Fruit fly (Drosophila melanogaster) whole organism, embryonic: ENCODE data around the gene Rip11.
A peak's percentile ranks its signal among the peaks of the same experiment; 100 is the strongest.

Experiments
- Abd-B ChIP-seq: fragments of 200-800 bp; sonication (Bioruptor generic); optimal IDR thresholded peaks from 2 replicates; lab custom pipeline; 2018; ENCODE audit warnings: missing biosample characterization, mild to moderate bottlenecking, missing genetic modification characterization, moderate library complexity
- CG10462 ChIP-seq: fragments of 200-800 bp; sonication (Bioruptor generic); optimal IDR thresholded peaks from 2 replicates; lab custom pipeline; 2016; ENCODE audit warnings: missing biosample characterization, missing genetic modification characterization
- CG11085 ChIP-seq: fragments of 200-800 bp; sonication (Bioruptor generic); IDR thresholded peaks from 2 replicates; pipeline ENCODE4 v1.3.6; 2022; ENCODE audit warnings: missing biosample characterization, missing genetic modification characterization
- CG11504 ChIP-seq: fragments of 200-800 bp; sonication (Bioruptor generic); optimal IDR thresholded peaks from 3 replicates; lab custom pipeline; 2019; ENCODE audit warnings: missing biosample characterization, mild to moderate bottlenecking, missing genetic modification characterization, moderate library complexity
- CG12219 ChIP-seq: fragments of 200-800 bp; sonication (Bioruptor generic); optimal IDR thresholded peaks from 3 replicates; lab custom pipeline; 2018; ENCODE audit warnings: missing biosample characterization, mild to moderate bottlenecking, missing genetic modification characterization
- CG12769 ChIP-seq: fragments of 200-800 bp; sonication (Bioruptor generic); optimal IDR thresholded peaks from 2 replicates; lab custom pipeline; 2019; ENCODE audit warnings: missing biosample characterization, mild to moderate bottlenecking, missing genetic modification characterization, moderate library complexity
- CG13424 ChIP-seq: fragments of 200-800 bp; sonication (Bioruptor generic); optimal IDR thresholded peaks from 2 replicates; lab custom pipeline; 2019; ENCODE audit warnings: missing biosample characterization, mild to moderate bottlenecking, missing genetic modification characterization, moderate library complexity
- CG14441 ChIP-seq: fragments of 200-800 bp; sonication (Bioruptor generic); IDR thresholded peaks from 2 replicates; pipeline ENCODE4 v1.3.6; 2022; ENCODE audit warnings: missing biosample characterization, missing genetic modification characterization
- CG17385 ChIP-seq: fragments of 200-800 bp; sonication (Bioruptor generic); optimal IDR thresholded peaks from 3 replicates; lab custom pipeline; 2018; ENCODE audit warnings: missing biosample characterization, mild to moderate bottlenecking, missing genetic modification characterization
- CG1832 ChIP-seq: fragments of 200-800 bp; sonication (Bioruptor generic); optimal IDR thresholded peaks from 2 replicates; lab custom pipeline; 2017; ENCODE audit warnings: missing biosample characterization, mild to moderate bottlenecking, missing genetic modification characterization, inconsistent platforms
- CG18599 ChIP-seq: fragments of 200-800 bp; sonication (Bioruptor generic); optimal IDR thresholded peaks from 3 replicates; lab custom pipeline; 2017; ENCODE audit warnings: missing biosample characterization, missing genetic modification characterization, mild to moderate bottlenecking, moderate library complexity, missing genetic modification reagents
- CG2678 ChIP-seq: fragments of 200-800 bp; sonication (Bioruptor generic); optimal IDR thresholded peaks from 3 replicates; lab custom pipeline; 2019; ENCODE audit warnings: missing biosample characterization, mild to moderate bottlenecking, missing genetic modification characterization, moderate library complexity
- CG2712 ChIP-seq: fragments of 200-800 bp; optimal IDR thresholded peaks from 3 replicates; lab custom pipeline; 2019; ENCODE audit warnings: missing biosample characterization, mild to moderate bottlenecking, missing genetic modification characterization, moderate library complexity
- CG31365 ChIP-seq: fragments of 200-800 bp; sonication (Bioruptor generic); optimal IDR thresholded peaks from 2 replicates; lab custom pipeline; 2018; ENCODE audit warnings: missing biosample characterization, mild to moderate bottlenecking, missing genetic modification characterization
- CG31441 ChIP-seq: fragments of 200-800 bp; sonication (Bioruptor generic); IDR thresholded peaks from 2 replicates; pipeline ENCODE4 v1.3.6; 2022; ENCODE audit warnings: missing biosample characterization, missing genetic modification characterization
- CG3407 ChIP-seq: fragments of 200-800 bp; sonication (Bioruptor generic); optimal IDR thresholded peaks from 2 replicates; lab custom pipeline; 2018; ENCODE audit warnings: missing biosample characterization, mild to moderate bottlenecking, missing genetic modification characterization
- CG4282 ChIP-seq: fragments of 200-800 bp; sonication (Bioruptor generic); optimal IDR thresholded peaks from 2 replicates; lab custom pipeline; 2016; ENCODE audit warnings: missing biosample characterization, missing genetic modification characterization
- CG4328 ChIP-seq: fragments of 200-800 bp; sonication (Bioruptor generic); optimal IDR thresholded peaks from 3 replicates; lab custom pipeline; 2017; ENCODE audit warnings: missing biosample characterization, missing genetic modification reagents, missing genetic modification characterization
- CG4707 ChIP-seq: fragments of 200-800 bp; sonication (Bioruptor generic); optimal IDR thresholded peaks from 2 replicates; lab custom pipeline; 2018; ENCODE audit warnings: missing biosample characterization, mild to moderate bottlenecking, missing genetic modification characterization, moderate library complexity
- CG7357 ChIP-seq: fragments of 200-800 bp; sonication (Bioruptor generic); IDR thresholded peaks from 3 replicates; pipeline ENCODE4 v1.3.6; 2022; ENCODE audit warnings: missing biosample characterization, missing genetic modification characterization
- CG7839 ChIP-seq: fragments of 200-800 bp; sonication (Bioruptor generic); optimal IDR thresholded peaks from 3 replicates; lab custom pipeline; 2018; ENCODE audit warnings: missing biosample characterization, mild to moderate bottlenecking, missing genetic modification characterization, moderate library complexity
- CG7928 ChIP-seq: fragments of 200-800 bp; sonication (Bioruptor generic); optimal IDR thresholded peaks from 2 replicates; lab custom pipeline; 2017; ENCODE audit warnings: missing biosample characterization, mild to moderate bottlenecking, missing genetic modification characterization
- D19A ChIP-seq: fragments of 200-800 bp; optimal IDR thresholded peaks from 3 replicates; lab custom pipeline; 2019; ENCODE audit warnings: missing biosample characterization, mild to moderate bottlenecking, missing genetic modification characterization, moderate library complexity
- Dip2 ChIP-seq: fragments of 200-800 bp; sonication (Bioruptor generic); IDR thresholded peaks from 2 replicates; pipeline ENCODE4 v1.3.6; 2022; ENCODE audit warnings: missing biosample characterization, missing genetic modification characterization
- Ets65A ChIP-seq: fragments of 200-800 bp; sonication (Bioruptor generic); peaks from one replicate; lab custom pipeline; 2016; ENCODE audit warnings: missing biosample characterization, missing genetic modification characterization
- Fer1 ChIP-seq: fragments of 200-800 bp; sonication (Bioruptor generic); optimal IDR thresholded peaks from 2 replicates; lab custom pipeline; 2017; ENCODE audit warnings: missing biosample characterization, mild to moderate bottlenecking, missing genetic modification characterization
- H15 ChIP-seq: fragments of 200-800 bp; sonication (Bioruptor generic); IDR thresholded peaks from 3 replicates; pipeline ENCODE4 v1.3.6; 2022; ENCODE audit warnings: missing biosample characterization, missing genetic modification characterization
- Hr51 ChIP-seq, 2 experiments: fragments of 200-800 bp; sonication (Bioruptor generic); optimal IDR thresholded peaks; 2 replicates in 1 of 2; 3 replicates in 1 of 2; lab custom pipeline; 2016 to 2018; ENCODE audit warnings: missing biosample characterization in 2 of 2, missing genetic modification characterization in 2 of 2, mild to moderate bottlenecking in 1 of 2, moderate library complexity in 1 of 2
- Hsf ChIP-seq: fragments of 200-800 bp; sonication (Bioruptor generic); optimal IDR thresholded peaks from 3 replicates; lab custom pipeline; 2016; ENCODE audit warnings: missing biosample characterization, missing genetic modification characterization
- Med ChIP-seq: fragments of 200-800 bp; sonication (Bioruptor generic); peaks from one replicate; lab custom pipeline; 2016; ENCODE audit warnings: missing biosample characterization, missing genetic modification characterization, mild to moderate bottlenecking, inconsistent platforms, moderate library complexity
- Mes4 ChIP-seq: fragments of 200-800 bp; sonication (Bioruptor generic); optimal IDR thresholded peaks from 2 replicates; lab custom pipeline; 2016; ENCODE audit warnings: missing biosample characterization, missing genetic modification characterization
- Oaz ChIP-seq: fragments of 200-800 bp; sonication (Bioruptor generic); IDR thresholded peaks from 2 replicates; pipeline ENCODE4 v1.3.6; 2022; ENCODE audit warnings: missing biosample characterization, missing genetic modification characterization
- Oli ChIP-seq: fragments of 200-800 bp; sonication (Bioruptor generic); optimal IDR thresholded peaks from 2 replicates; lab custom pipeline; 2018; ENCODE audit warnings: missing biosample characterization, mild to moderate bottlenecking, missing genetic modification characterization, moderate library complexity
- PHDP ChIP-seq: fragments of 200-800 bp; sonication (Bioruptor generic); optimal IDR thresholded peaks from 3 replicates; lab custom pipeline; 2018; ENCODE audit warnings: missing biosample characterization, mild to moderate bottlenecking, missing genetic modification characterization, moderate library complexity
- Rx ChIP-seq: fragments of 200-800 bp; sonication (Bioruptor generic); IDR thresholded peaks from 2 replicates; pipeline ENCODE4 v1.3.6; 2022; ENCODE audit warnings: missing biosample characterization, missing genetic modification characterization
- aop ChIP-seq: fragments of 200-800 bp; sonication (Bioruptor generic); IDR thresholded peaks from 2 replicates; pipeline ENCODE4 v1.3.6; 2022; ENCODE audit warnings: missing biosample characterization, missing genetic modification characterization
- dmrt99B ChIP-seq: fragments of 200-800 bp; sonication (Bioruptor generic); optimal IDR thresholded peaks from 2 replicates; lab custom pipeline; 2018; ENCODE audit warnings: missing biosample characterization, mild to moderate bottlenecking, missing genetic modification characterization, moderate library complexity
- gem ChIP-seq: fragments of 200-800 bp; sonication (Bioruptor generic); optimal IDR thresholded peaks from 2 replicates; lab custom pipeline; 2019; ENCODE audit warnings: missing biosample characterization, mild to moderate bottlenecking, missing genetic modification characterization, moderate library complexity
- grau ChIP-seq: fragments of 200-800 bp; optimal IDR thresholded peaks from 3 replicates; lab custom pipeline; 2019; ENCODE audit warnings: missing biosample characterization, mild to moderate bottlenecking, missing genetic modification characterization, moderate library complexity
- ken ChIP-seq: fragments of 200-800 bp; sonication (Bioruptor generic); IDR thresholded peaks from 3 replicates; pipeline ENCODE4 v1.3.6; 2022; ENCODE audit warnings: missing biosample characterization, missing genetic modification characterization
- klu ChIP-seq: fragments of 200-800 bp; sonication (Bioruptor generic); IDR thresholded peaks from 2 replicates; pipeline ENCODE4 v1.3.6; 2022; ENCODE audit warnings: missing biosample characterization, missing genetic modification characterization
- lab ChIP-seq: fragments of 200-800 bp; sonication (Bioruptor generic); optimal IDR thresholded peaks from 3 replicates; lab custom pipeline; 2017; ENCODE audit warnings: missing biosample characterization, missing genetic modification characterization, mild to moderate bottlenecking, moderate library complexity, missing genetic modification reagents
- nerfin-2 ChIP-seq: fragments of 200-800 bp; sonication (Bioruptor generic); IDR thresholded peaks from 2 replicates; pipeline ENCODE4 v1.3.6; 2022; ENCODE audit warnings: missing biosample characterization, missing genetic modification characterization; ENCODE audit not compliant: partially characterized antibody
- p53 ChIP-seq: fragments of 200-800 bp; sonication (Bioruptor generic); optimal IDR thresholded peaks from 2 replicates; lab custom pipeline; 2016; ENCODE audit warnings: missing biosample characterization, missing genetic modification characterization
- phol ChIP-seq: fragments of 200-800 bp; sonication (Bioruptor generic); optimal IDR thresholded peaks from 3 replicates; lab custom pipeline; 2018; ENCODE audit warnings: missing biosample characterization, mild to moderate bottlenecking, missing genetic modification characterization, moderate library complexity
- row ChIP-seq: fragments of 200-800 bp; sonication (Bioruptor generic); IDR thresholded peaks from 3 replicates; pipeline ENCODE4 v1.3.6; 2022; ENCODE audit warnings: missing biosample characterization, missing genetic modification characterization
- sens ChIP-seq: fragments of 200-800 bp; sonication (Bioruptor generic); peaks from one replicate; lab custom pipeline; 2016; ENCODE audit warnings: missing biosample characterization, missing genetic modification characterization
- trem ChIP-seq: fragments of 200-800 bp; optimal IDR thresholded peaks from 3 replicates; lab custom pipeline; 2019; ENCODE audit warnings: missing biosample characterization, mild to moderate bottlenecking, missing genetic modification characterization, moderate library complexity
- unc-4 ChIP-seq: fragments of 200-800 bp; sonication (Bioruptor generic); IDR thresholded peaks from 2 replicates; pipeline ENCODE4 v1.3.6; 2022; ENCODE audit warnings: missing biosample characterization, missing genetic modification characterization; ENCODE audit not compliant: partially characterized antibody
- vvl ChIP-seq: fragments of 200-800 bp; sonication (Bioruptor generic); IDR thresholded peaks from 2 replicates; pipeline ENCODE4 v1.3.6; 2022; ENCODE audit warnings: missing biosample characterization, missing genetic modification characterization

The Rip11 gene

dm6 chrX:18618122-18618521 is 29.3 kb downstream of the Rip11 start:
- TF ChIP-seq CG11504 (tag; lab: Kevin White, UChicago) (peak; percentile 44), aop (GFP tag; lab: Robert Waterston, UW) (no peak), grau (tag; lab: Kevin White, UChicago) (peak; percentile 11), CG2712 (tag; lab: Kevin White, UChicago) (peak; percentile 2), row (GFP tag; lab: Robert Waterston, UW) (peak; percentile 38; the same call in 1 of the 3 replicates), dmrt99B (tag; lab: Kevin White, UChicago) (peak; percentile 19), CG31441 (GFP tag; lab: Robert Waterston, UW) (0 out of 2 replicates have a peak, but pooled peaks have one; percentile 10), Dip2 (no peak), CG11085 (GFP tag; lab: Robert Waterston, UW) (no peak), p53 (GFP tag; lab: Kevin White, UChicago) (no peak), CG4707 (GFP tag; lab: Kevin White, UChicago) (no peak), CG4328 (GFP tag; lab: Kevin White, UChicago) (no peak), Mes4 (no peak), Ets65A (GFP tag; lab: Kevin White, UChicago) (no peak), PHDP (peak; percentile 2), CG7928 (GFP tag; lab: Kevin White, UChicago) (no peak), CG2678 (tag; lab: Kevin White, UChicago) (peak; percentile 31), CG31365 (no peak), CG12219 (GFP tag; lab: Kevin White, UChicago) (no peak), CG3407 (no peak), Oli (tag; lab: Kevin White, UChicago) (peak; percentile 2), CG13424 (peak; percentile 30), Hr51 (GFP tag; optimal IDR thresholded peaks at IDR 0.05; lab: Kevin White, UChicago) (peak in 1 of 2 experiments; percentile 15), CG1832 (no peak), CG7839 (peak; percentile 17), Fer1 (no peak), CG4282 (GFP tag; lab: Kevin White, UChicago) (no peak), nerfin-2 (no peak), phol (tag; lab: Kevin White, UChicago) (peak; percentile 11), gem (tag; lab: Kevin White, UChicago) (peak; percentile 43), CG17385 (no peak), Rx (GFP tag; lab: Robert Waterston, UW) (no peak), unc-4 (GFP tag; lab: Robert Waterston, UW) (no peak), lab (GFP tag; lab: Kevin White, UChicago) (peak; percentile 4), D19A (tag; lab: Kevin White, UChicago) (peak; percentile 91), Med (GFP tag; lab: Kevin White, UChicago) (peak; percentile 8), CG10462 (no peak)

- TF ChIP-seq klu (no peak), Ets65A (GFP tag; lab: Kevin White, UChicago) (peak; percentile 25)
- TF ChIP-seq, all 482 proteins: peak for 1
Observed at dm6 chrX:18617489-18617888, 30.0 kb downstream of the Rip11 start, which contains the start of gene CG15040. Gene CG15040, minus strand, starts transcription at chrX:18617589.

- no peak for TF ChIP-seq Oaz
- TF ChIP-seq vvl: 0 out of 2 replicates have a peak, but pooled peaks have one; percentile 23
- TF ChIP-seq CG7357 (GFP tag; lab: Robert Waterston, UW): 0 out of 3 replicates have a peak, but pooled peaks have one; percentile 19
- TF ChIP-seq Abd-B: peak; percentile 26
- TF ChIP-seq CG14441 (GFP tag; lab: Robert Waterston, UW): 0 out of 2 replicates have a peak, but pooled peaks have one; percentile 29
- 0 out of 3 replicates have a peak, but pooled peaks have one; percentile 9 for TF ChIP-seq ken
- peak; percentile 58 for TF ChIP-seq row (GFP tag; lab: Robert Waterston, UW)
- no peak for TF ChIP-seq CG12769 (tag; lab: Kevin White, UChicago)
- TF ChIP-seq Hsf (GFP tag; lab: Kevin White, UChicago): peak; percentile 1
- TF ChIP-seq H15 (GFP tag; lab: Robert Waterston, UW): no peak
- TF ChIP-seq CG18599 (GFP tag; lab: Kevin White, UChicago): peak; percentile 55
- TF ChIP-seq sens (GFP tag; lab: Kevin White, UChicago): peak; percentile 44
- no peak for TF ChIP-seq trem (tag; lab: Kevin White, UChicago)
Observed at dm6 chrX:18613434-18613833, 34.0 kb downstream of the Rip11 start.
